Worm (Caenorhabditis elegans): ENCODE results near the gene sri-72.

sri-72 gene

ce11 chrV:600231-600630, 32.2 kb upstream of the sri-72 start, which contains the start of gene nhr-251:
TSS of gene nhr-251 (plus strand) at chrV:600531.
- TF ChIP-seq nhr-23 (tag; optimal IDR thresholded peaks at IDR 0.05) = no peak
- TF ChIP-seq nhr-12 (tag; optimal IDR thresholded peaks at IDR 0.05) = no peak
- no peak for TF ChIP-seq fkh-2 (tag; optimal IDR thresholded peaks at IDR 0.05)

ce11 chrV:599783-600182, 31.8 kb upstream of the sri-72 start:
- TF ChIP-seq mdl-1 (tag; optimal IDR thresholded peaks at IDR 0.05) (no peak), nfya-1 (tag; optimal IDR thresholded peaks at IDR 0.05; ENCODE audit: insufficient read depth) (no peak), ztf-4 (tag; optimal IDR thresholded peaks at IDR 0.05) (no peak), nhr-11 (tag; optimal IDR thresholded peaks at IDR 0.05) (no peak), jun-1 (tag; optimal IDR thresholded peaks at IDR 0.05) (no peak), elt-1 (tag; optimal IDR thresholded peaks at IDR 0.05) (no peak), aly-2 (tag; optimal IDR thresholded peaks at IDR 0.05) (no peak), ceh-28 (tag; optimal IDR thresholded peaks at IDR 0.05) (no peak), mml-1 (tag; optimal IDR thresholded peaks at IDR 0.05) (no peak), pha-4 (tag; optimal IDR thresholded peaks at IDR 0.05) (no peak), ztf-11 (tag; optimal IDR thresholded peaks at IDR 0.05) (no peak), snpc-4 (tag; optimal IDR thresholded peaks at IDR 0.05) (no peak), zag-1 (tag; optimal IDR thresholded peaks at IDR 0.05) (no peak), ama-1 (optimal IDR thresholded peaks at IDR 0.05) (no peak), egl-5 (tag; optimal IDR thresholded peaks at IDR 0.05) (no peak)

ce11 chrV:598626-599025, 30.6 kb upstream of the sri-72 start:
- TF ChIP-seq nfya-1 (tag; optimal IDR thresholded peaks at IDR 0.05; ENCODE audit: insufficient read depth) (no peak), nhr-25 (tag; optimal IDR thresholded peaks at IDR 0.05) (no peak), nhr-43 (tag; optimal IDR thresholded peaks at IDR 0.05; ENCODE audit: poor library complexity, severe bottlenecking) (no peak), mdl-1 (tag; optimal IDR thresholded peaks at IDR 0.05) (no peak), hmg-11 (tag; optimal IDR thresholded peaks at IDR 0.05) (no peak), ceh-9 (tag; optimal IDR thresholded peaks at IDR 0.05) (no peak), nhr-76 (tag; optimal IDR thresholded peaks at IDR 0.05) (no peak), fos-1 (tag; optimal IDR thresholded peaks at IDR 0.05) (no peak), skn-1 (tag; optimal IDR thresholded peaks at IDR 0.05) (no peak), nhr-77 (tag; optimal IDR thresholded peaks at IDR 0.05) (no peak), lin-15B (tag; optimal IDR thresholded peaks at IDR 0.05) (no peak), egl-5 (tag; optimal IDR thresholded peaks at IDR 0.05) (no peak), ZK546.5 (tag; optimal IDR thresholded peaks at IDR 0.05) (no peak), ceh-28 (tag; optimal IDR thresholded peaks at IDR 0.05) (no peak), fkh-2 (tag; optimal IDR thresholded peaks at IDR 0.05) (no peak), mml-1 (tag; optimal IDR thresholded peaks at IDR 0.05) (no peak), ceh-16 (tag; optimal IDR thresholded peaks at IDR 0.05) (no peak), fkh-10 (GFP tag; optimal IDR thresholded peaks at IDR 0.05) (no peak), pha-4 (tag; optimal IDR thresholded peaks at IDR 0.05) (no peak), tbx-2 (tag; optimal IDR thresholded peaks at IDR 0.05) (no peak)

ce11 chrV:597823-598222, 29.8 kb upstream of the sri-72 start:
- TF ChIP-seq nhr-77 (tag; optimal IDR thresholded peaks at IDR 0.05) (no peak), nhr-23 (tag; optimal IDR thresholded peaks at IDR 0.05) (peak; percentile 58), ztf-4 (tag; optimal IDR thresholded peaks at IDR 0.05) (no peak), elt-1 (tag; optimal IDR thresholded peaks at IDR 0.05) (peak; percentile 85)

ce11 chrV:596923-597322, 28.9 kb upstream of the sri-72 start:
- TF ChIP-seq egl-5 (tag; optimal IDR thresholded peaks at IDR 0.05) (no peak), ceh-28 (tag; optimal IDR thresholded peaks at IDR 0.05) (no peak), fos-1 (tag; optimal IDR thresholded peaks at IDR 0.05) (no peak), nhr-77 (tag; optimal IDR thresholded peaks at IDR 0.05) (no peak), hmg-11 (tag; optimal IDR thresholded peaks at IDR 0.05) (no peak), R02D3.7 (tag; optimal IDR thresholded peaks at IDR 0.05) (no peak), egl-27 (tag; optimal IDR thresholded peaks at IDR 0.05) (no peak), nhr-23 (tag; optimal IDR thresholded peaks at IDR 0.05) (peak; percentile 59), elt-1 (tag; optimal IDR thresholded peaks at IDR 0.05) (peak; percentile 88), nhr-25 (tag; optimal IDR thresholded peaks at IDR 0.05) (peak; percentile 40), ZK546.5 (tag; optimal IDR thresholded peaks at IDR 0.05) (no peak), pqm-1 (tag; optimal IDR thresholded peaks at IDR 0.05) (no peak), ztf-11 (tag; optimal IDR thresholded peaks at IDR 0.05) (no peak)
